Fruit fly (Drosophila melanogaster) whole organism, embryonic: ENCODE results near the gene CG13367.
A peak's percentile ranks its signal among the peaks of the same experiment; 100 is the strongest.

ENCODE experiments used
- Atf6 ChIP-seq: fragments of 200-800 bp; sonication (Bioruptor generic); IDR thresholded peaks from 2 replicates; pipeline ENCODE4 v1.3.6; 2022; ENCODE audit warnings: missing biosample characterization, missing genetic modification characterization
- C15 ChIP-seq: fragments of 200-800 bp; sonication (Bioruptor generic); IDR thresholded peaks from 3 replicates; pipeline ENCODE4 v1.3.6; 2022; ENCODE audit warnings: missing biosample characterization, missing genetic modification characterization
- CG10209 ChIP-seq: fragments of 200-800 bp; sonication (Bioruptor generic); optimal IDR thresholded peaks from 3 replicates; lab custom pipeline; 2017; ENCODE audit warnings: missing biosample characterization, mild to moderate bottlenecking, missing genetic modification characterization, missing genetic modification reagents
- CG10321 ChIP-seq: fragments of 200-800 bp; sonication (Bioruptor generic); IDR thresholded peaks from 2 replicates; pipeline ENCODE4 v1.3.6; 2022; ENCODE audit warnings: missing biosample characterization, missing genetic modification characterization
- CG12236 ChIP-seq: fragments of 200-800 bp; sonication (Bioruptor generic); optimal IDR thresholded peaks from 2 replicates; lab custom pipeline; 2016; ENCODE audit warnings: missing biosample characterization, missing genetic modification characterization
- CG13775 ChIP-seq: fragments of 200-800 bp; sonication (Bioruptor generic); optimal IDR thresholded peaks from 3 replicates; lab custom pipeline; 2017; ENCODE audit warnings: missing biosample characterization, mild to moderate bottlenecking, missing genetic modification characterization
- CG1602 ChIP-seq: fragments of 200-800 bp; sonication (Bioruptor generic); optimal IDR thresholded peaks from 3 replicates; lab custom pipeline; 2016; ENCODE audit warnings: missing biosample characterization, missing genetic modification characterization
- CG17361 ChIP-seq: fragments of 200-800 bp; sonication (Bioruptor generic); IDR thresholded peaks from 3 replicates; pipeline ENCODE4 v1.3.6; 2022; ENCODE audit warnings: missing biosample characterization, missing genetic modification characterization
- CG17912 ChIP-seq: fragments of 200-800 bp; sonication (Bioruptor generic); optimal IDR thresholded peaks from 2 replicates; lab custom pipeline; 2018; ENCODE audit warnings: missing biosample characterization, mild to moderate bottlenecking, missing genetic modification characterization
- CG2120 ChIP-seq: fragments of 200-800 bp; sonication (Bioruptor generic); optimal IDR thresholded peaks from 3 replicates; lab custom pipeline; 2016; ENCODE audit warnings: missing biosample characterization, missing genetic modification characterization
- CG2712 ChIP-seq: fragments of 200-800 bp; optimal IDR thresholded peaks from 3 replicates; lab custom pipeline; 2019; ENCODE audit warnings: missing biosample characterization, mild to moderate bottlenecking, missing genetic modification characterization, moderate library complexity
- CG3847 ChIP-seq: fragments of 200-800 bp; sonication (Bioruptor generic); IDR thresholded peaks from 2 replicates; pipeline ENCODE4 v1.3.6; 2022; ENCODE audit warnings: missing biosample characterization, missing genetic modification characterization
- CG42726 ChIP-seq: fragments of 200-800 bp; sonication (Bioruptor generic); IDR thresholded peaks from 2 replicates; pipeline ENCODE4 v1.3.6; 2022; ENCODE audit warnings: missing biosample characterization, missing genetic modification characterization; ENCODE audit not compliant: partially characterized antibody
- CG4328 ChIP-seq: fragments of 200-800 bp; sonication (Bioruptor generic); optimal IDR thresholded peaks from 3 replicates; lab custom pipeline; 2017; ENCODE audit warnings: missing biosample characterization, missing genetic modification reagents, missing genetic modification characterization
- CG5245 ChIP-seq: fragments of 200-800 bp; sonication (Bioruptor generic); optimal IDR thresholded peaks from 3 replicates; lab custom pipeline; 2016; ENCODE audit warnings: missing biosample characterization, missing genetic modification characterization
- CG6791 ChIP-seq: fragments of 200-800 bp; sonication (Bioruptor generic); IDR thresholded peaks from 3 replicates; pipeline ENCODE4 v1.3.6; 2022; ENCODE audit warnings: missing biosample characterization, missing genetic modification characterization; ENCODE audit not compliant: partially characterized antibody
- CG7963 ChIP-seq: fragments of 200-800 bp; sonication (Bioruptor generic); IDR thresholded peaks from 3 replicates; pipeline ENCODE4 v1.3.6; 2022; ENCODE audit warnings: missing biosample characterization, missing genetic modification characterization; ENCODE audit not compliant: partially characterized antibody
- CG8089 ChIP-seq: fragments of 200-800 bp; sonication (Bioruptor generic); optimal IDR thresholded peaks from 3 replicates; lab custom pipeline; 2016; ENCODE audit warnings: missing biosample characterization, missing genetic modification characterization
- D19A ChIP-seq: fragments of 200-800 bp; optimal IDR thresholded peaks from 3 replicates; lab custom pipeline; 2019; ENCODE audit warnings: missing biosample characterization, mild to moderate bottlenecking, missing genetic modification characterization, moderate library complexity
- Dll ChIP-seq: fragments of 200-800 bp; sonication (Bioruptor generic); IDR thresholded peaks from 4 replicates; pipeline ENCODE4 v1.3.6; 2022; ENCODE audit warnings: missing biosample characterization, missing genetic modification characterization; ENCODE audit not compliant: partially characterized antibody
- Dref ChIP-seq: fragments of 200-800 bp; sonication (Bioruptor generic); IDR thresholded peaks from 2 replicates; pipeline ENCODE4 v1.3.6; 2022; ENCODE audit warnings: missing biosample characterization, missing genetic modification characterization
- Drgx ChIP-seq: fragments of 200-800 bp; sonication (Bioruptor generic); IDR thresholded peaks from 2 replicates; pipeline ENCODE4 v1.3.6; 2022; ENCODE audit warnings: missing biosample characterization, missing genetic modification characterization
- Gug ChIP-seq: fragments of 200-800 bp; sonication (Bioruptor generic); IDR thresholded peaks from 4 replicates; pipeline ENCODE4 v1.3.6; 2022; ENCODE audit warnings: missing biosample characterization, missing genetic modification characterization
- Kr ChIP-seq: fragments of 200-800 bp; sonication (Bioruptor generic); optimal IDR thresholded peaks from 2 replicates; lab custom pipeline; 2017; ENCODE audit warnings: missing biosample characterization, mild to moderate bottlenecking, missing genetic modification characterization
- Mad ChIP-seq: fragments of 200-800 bp; sonication (Bioruptor generic); optimal IDR thresholded peaks from 2 replicates; lab custom pipeline; 2016; ENCODE audit warnings: missing biosample characterization, missing genetic modification characterization
- Oli ChIP-seq: fragments of 200-800 bp; sonication (Bioruptor generic); optimal IDR thresholded peaks from 2 replicates; lab custom pipeline; 2018; ENCODE audit warnings: missing biosample characterization, mild to moderate bottlenecking, missing genetic modification characterization, moderate library complexity
- Ptx1 ChIP-seq: fragments of 200-800 bp; sonication (Bioruptor generic); IDR thresholded peaks from 2 replicates; pipeline ENCODE4 v1.3.6; 2022; ENCODE audit warnings: missing biosample characterization, missing genetic modification characterization
- Spps ChIP-seq: fragments of 200-800 bp; sonication (Bioruptor generic); optimal IDR thresholded peaks from 2 replicates; lab custom pipeline; 2018; ENCODE audit warnings: missing biosample characterization, mild to moderate bottlenecking, missing genetic modification characterization
- Stat92E ChIP-seq, 3 experiments: fragments of >200 bp in 2 of 3; fragments of 200-800 bp in 1 of 3; sonication (Bioruptor generic) in 1 of 3; optimal IDR thresholded peaks; 2 replicates each; lab custom pipeline; 2017 to 2019; ENCODE audit warnings: missing biosample characterization in 3 of 3, missing genetic modification characterization in 3 of 3, mild to moderate bottlenecking in 1 of 3, moderate library complexity in 1 of 3
- abd-A ChIP-seq: fragments of 200-800 bp; sonication (Bioruptor generic); optimal IDR thresholded peaks from 3 replicates; lab custom pipeline; 2019; ENCODE audit warnings: missing biosample characterization, mild to moderate bottlenecking, missing genetic modification characterization, moderate library complexity
- ato ChIP-seq: fragments of 200-800 bp; sonication (Bioruptor generic); IDR thresholded peaks from 2 replicates; pipeline ENCODE4 v1.3.6; 2022; ENCODE audit warnings: missing biosample characterization, missing genetic modification characterization; ENCODE audit not compliant: partially characterized antibody
- chinmo ChIP-seq: fragments of 200-800 bp; sonication (Bioruptor generic); IDR thresholded peaks from 4 replicates; pipeline ENCODE4 v1.3.6; 2022; ENCODE audit warnings: missing biosample characterization, missing genetic modification characterization; ENCODE audit not compliant: partially characterized antibody
- dan ChIP-seq: fragments of 200-800 bp; sonication (Bioruptor generic); IDR thresholded peaks from 2 replicates; pipeline ENCODE4 v1.3.6; 2022; ENCODE audit warnings: missing biosample characterization, missing genetic modification characterization
- dati ChIP-seq: fragments of 200-800 bp; sonication (Bioruptor generic); IDR thresholded peaks from 2 replicates; pipeline ENCODE4 v1.3.6; 2022; ENCODE audit warnings: missing biosample characterization, missing genetic modification characterization
- emc ChIP-seq: fragments of 200-800 bp; sonication (Bioruptor generic); optimal IDR thresholded peaks from 2 replicates; lab custom pipeline; 2016; ENCODE audit warnings: missing biosample characterization, missing genetic modification characterization
- ems ChIP-seq: fragments of 200-800 bp; sonication (Bioruptor generic); optimal IDR thresholded peaks from 3 replicates; lab custom pipeline; 2016; ENCODE audit warnings: missing biosample characterization, missing genetic modification characterization
- en ChIP-seq: fragments of 200-800 bp; sonication (Bioruptor generic); optimal IDR thresholded peaks from 2 replicates; lab custom pipeline; 2016; ENCODE audit warnings: missing biosample characterization, missing genetic modification characterization
- ewg ChIP-seq: fragments of 200-800 bp; sonication (Bioruptor generic); optimal IDR thresholded peaks from 3 replicates; lab custom pipeline; 2017; ENCODE audit warnings: mild to moderate bottlenecking, missing biosample characterization, missing genetic modification reagents, missing genetic modification characterization
- fd3F ChIP-seq: fragments of 200-800 bp; sonication (Bioruptor generic); optimal IDR thresholded peaks from 2 replicates; lab custom pipeline; 2018; ENCODE audit warnings: missing biosample characterization, mild to moderate bottlenecking, missing genetic modification characterization, moderate library complexity
- fu2 ChIP-seq: fragments of 200-800 bp; sonication (Bioruptor generic); optimal IDR thresholded peaks from 2 replicates; lab custom pipeline; 2016; ENCODE audit warnings: missing biosample characterization, missing genetic modification characterization
- hb ChIP-seq: fragments of 200-800 bp; sonication (Bioruptor generic); IDR thresholded peaks from 3 replicates; pipeline ENCODE4 v1.3.6; 2022; ENCODE audit warnings: missing biosample characterization, missing genetic modification characterization; ENCODE audit not compliant: partially characterized antibody
- klu ChIP-seq: fragments of 200-800 bp; sonication (Bioruptor generic); IDR thresholded peaks from 2 replicates; pipeline ENCODE4 v1.3.6; 2022; ENCODE audit warnings: missing biosample characterization, missing genetic modification characterization
- kni ChIP-seq: fragments of 200-800 bp; sonication (Bioruptor generic); optimal IDR thresholded peaks from 3 replicates; lab custom pipeline; 2017; ENCODE audit warnings: mild to moderate bottlenecking, missing biosample characterization, missing genetic modification reagents, missing genetic modification characterization
- ro ChIP-seq: fragments of 200-800 bp; sonication (Bioruptor generic); IDR thresholded peaks from 2 replicates; pipeline ENCODE4 v1.3.6; 2022; ENCODE audit warnings: missing biosample characterization, missing genetic modification characterization
- salm ChIP-seq: fragments of 200-800 bp; sonication (Bioruptor generic); optimal IDR thresholded peaks from 2 replicates; lab custom pipeline; 2018; ENCODE audit warnings: missing biosample characterization, mild to moderate bottlenecking, missing genetic modification characterization
- sim ChIP-seq: fragments of 200-800 bp; sonication (Bioruptor generic); IDR thresholded peaks from 2 replicates; pipeline ENCODE4 v1.3.6; 2022; ENCODE audit warnings: missing biosample characterization, missing genetic modification characterization
- slbo ChIP-seq: fragments of 200-800 bp; sonication (Bioruptor generic); IDR thresholded peaks from 2 replicates; pipeline ENCODE4 v1.3.6; 2022; ENCODE audit warnings: missing biosample characterization, missing genetic modification characterization
- sug ChIP-seq: fragments of 200-800 bp; optimal IDR thresholded peaks from 2 replicates; lab custom pipeline; 2019; ENCODE audit warnings: missing biosample characterization, mild to moderate bottlenecking, missing genetic modification characterization, moderate library complexity
- vvl ChIP-seq: fragments of 200-800 bp; sonication (Bioruptor generic); IDR thresholded peaks from 2 replicates; pipeline ENCODE4 v1.3.6; 2022; ENCODE audit warnings: missing biosample characterization, missing genetic modification characterization

CG13367 gene

DNA sequence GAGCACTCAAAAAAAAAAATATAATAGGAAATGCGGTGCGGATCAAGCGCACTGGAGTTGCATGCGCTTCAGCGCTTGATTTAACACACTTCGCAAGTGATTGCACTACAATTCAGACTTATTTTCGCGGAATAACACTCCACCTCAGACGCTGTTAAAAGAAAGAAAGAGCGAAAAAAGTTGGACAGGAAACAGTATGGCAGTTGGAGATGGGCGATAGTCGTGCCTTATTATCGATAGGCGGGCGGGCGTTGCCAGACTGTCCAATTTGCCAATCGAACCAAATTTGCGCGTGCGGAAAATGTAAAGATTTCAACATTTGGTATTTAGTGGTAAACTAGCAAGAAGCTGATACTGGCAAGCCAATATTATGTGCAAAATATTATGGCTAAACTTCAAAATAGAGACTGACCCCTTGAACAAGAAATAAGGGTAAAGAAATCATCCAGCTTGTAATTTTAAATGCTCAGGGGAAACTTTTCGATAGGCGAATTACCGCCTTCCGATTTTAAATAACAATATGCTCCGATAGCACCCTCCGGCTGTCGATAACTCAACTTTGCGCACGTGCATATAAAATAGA lies 15.2 kb upstream of the CG13367 start, which contains the start of the genes RpL36 and Mybbp1A (continued):
- TF ChIP-seq ro (GFP tag; lab: Robert Waterston, UW) (no peak; the same call in 1 of the 2 replicates), Kr (GFP tag; lab: Kevin White, UChicago) (no peak), CG2712 (tag; lab: Kevin White, UChicago) (peak; percentile 44), Ptx1 (GFP tag; lab: Robert Waterston, UW) (peak; percentile 63), kni (peak; percentile 79), C15 (GFP tag; lab: Robert Waterston, UW) (no peak), en (peak; percentile 56), dati (GFP tag; lab: Robert Waterston, UW) (0 out of 2 replicates have a peak, but pooled peaks have one; percentile 17), dan (GFP tag; lab: Robert Waterston, UW) (no peak), CG17912 (GFP tag; lab: Kevin White, UChicago) (peak; percentile 67), Dll (GFP tag; lab: Robert Waterston, UW) (peak; percentile 90), slbo (GFP tag; lab: Robert Waterston, UW) (peak; percentile 79), Spps (tag; lab: Kevin White, UChicago) (no peak), CG2120 (GFP tag; lab: Kevin White, UChicago) (peak; percentile 70), salm (no peak), fu2 (GFP tag; lab: Kevin White, UChicago) (peak; percentile 54), Atf6 (peak; percentile 49; the same call in 1 of the 2 replicates), CG1602 (peak; percentile 31), ems (peak; percentile 72), hb (GFP tag; lab: Robert Waterston, UW) (peak; percentile 93), sug (peak; percentile 60), CG12236 (GFP tag; lab: Kevin White, UChicago) (peak; percentile 52), abd-A (tag; lab: Kevin White, UChicago) (no peak), klu (GFP tag; lab: Robert Waterston, UW) (peak; percentile 30; the same call in 1 of the 2 replicates), chinmo (GFP tag; lab: Robert Waterston, UW) (peak; percentile 80; the same call in 2 of the 4 replicates), CG4328 (GFP tag; lab: Kevin White, UChicago) (peak; percentile 83), CG7963 (GFP tag; lab: Robert Waterston, UW) (peak; percentile 75), sim (0 out of 2 replicates have a peak, but pooled peaks have one; percentile 7), CG5245 (GFP tag; lab: Kevin White, UChicago) (peak; percentile 16), ewg (GFP tag; lab: Kevin White, UChicago) (peak; percentile 84), Gug (GFP tag; lab: Robert Waterston, UW) (peak; percentile 52; the same call in 1 of the 4 replicates), ato (GFP tag; lab: Robert Waterston, UW) (peak; percentile 81), CG8089 (GFP tag; lab: Kevin White, UChicago) (peak; percentile 82), Mad (GFP tag; lab: Kevin White, UChicago) (peak; percentile 71), D19A (no peak), Drgx (GFP tag; lab: Robert Waterston, UW) (peak; percentile 33; the same call in 1 of the 2 replicates), vvl (peak; percentile 78), CG10321 (GFP tag; lab: Robert Waterston, UW) (no peak; the same call in 1 of the 2 replicates), CG17361 (peak; percentile 76; the same call in 2 of the 3 replicates), CG10209 (GFP tag; lab: Kevin White, UChicago) (peak; percentile 82), CG42726 (peak; percentile 90), Stat92E (GFP tag; optimal IDR thresholded peaks at IDR 0.05; lab: Kevin White, UChicago) (peak in 1 of 3 experiments; percentile 12), Dref (GFP tag; lab: Robert Waterston, UW) (peak; percentile 91), emc (peak; percentile 80), Oli (tag; lab: Kevin White, UChicago) (peak; percentile 54), CG13775 (GFP tag; lab: Kevin White, UChicago) (peak; percentile 82), fd3F (peak; percentile 55), CG6791 (GFP tag; lab: Robert Waterston, UW) (peak; percentile 85), CG3847 (GFP tag; lab: Robert Waterston, UW) (peak; percentile 79)
